Worm (Caenorhabditis elegans): ENCODE results near the gene ruvb-2.
A peak's percentile ranks its signal among the peaks of the same experiment; 100 is the strongest.

The ruvb-2 gene

DNA sequence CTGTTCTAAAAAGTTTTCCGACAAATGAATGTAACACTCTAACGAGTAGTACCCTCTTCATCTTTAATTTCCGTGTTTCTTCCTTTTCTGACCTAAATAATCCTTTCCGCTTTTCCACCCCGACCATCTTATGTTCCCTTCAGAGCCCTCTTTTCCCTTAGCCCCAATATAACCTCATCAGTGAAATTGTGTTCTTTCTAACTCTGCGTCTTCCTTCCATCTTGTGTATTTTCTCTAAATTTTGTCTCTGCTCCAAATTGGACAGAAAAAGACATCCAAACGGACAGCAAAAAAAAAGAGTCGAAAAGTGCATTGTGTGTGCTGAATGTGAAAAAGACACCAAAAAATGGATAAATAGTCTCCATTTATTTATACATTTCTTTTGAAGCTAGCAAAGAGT, 40.3 kb upstream of the ruvb-2 start (continued):
- peak; percentile 46 for TF ChIP-seq sem-4 (tag; optimal IDR thresholded peaks at IDR 0.05)
- TF ChIP-seq skn-1 (tag; optimal IDR thresholded peaks at IDR 0.05), result no peak

ce11 chrIV:6958696-6959095, 39.5 kb upstream of the ruvb-2 start:
- TF ChIP-seq Y55F3AM.14 (GFP tag; optimal IDR thresholded peaks at IDR 0.05), result peak; percentile 56
- TF ChIP-seq C34F6.9 (tag; optimal IDR thresholded peaks at IDR 0.05), result peak; percentile 56
- no peak for TF ChIP-seq peb-1 (tag; optimal IDR thresholded peaks at IDR 0.05)
- no peak for TF ChIP-seq snpc-4 (tag; optimal IDR thresholded peaks at IDR 0.05)
- TF ChIP-seq fos-1 (tag; optimal IDR thresholded peaks at IDR 0.05), result no peak
- peak in 1 of 2 experiments; percentile 65 for TF ChIP-seq lsy-2 (tag; optimal IDR thresholded peaks at IDR 0.05)
- TF ChIP-seq nhr-129 (tag; optimal IDR thresholded peaks at IDR 0.05), result peak; percentile 25
- TF ChIP-seq zag-1 (tag; optimal IDR thresholded peaks at IDR 0.05), result peak; percentile 33
- peak; percentile 5 for TF ChIP-seq sma-9 (GFP tag; optimal IDR thresholded peaks at IDR 0.05)
- no peak for TF ChIP-seq sma-9 (tag; optimal IDR thresholded peaks at IDR 0.05)
- TF ChIP-seq unc-55 (GFP tag; optimal IDR thresholded peaks at IDR 0.05), result peak; percentile 53
- no peak for TF ChIP-seq mbf-1 (tag; optimal IDR thresholded peaks at IDR 0.05)
- no peak for TF ChIP-seq dmd-4 (tag; optimal IDR thresholded peaks at IDR 0.05)
- peak; percentile 57 for TF ChIP-seq crh-2 (tag; optimal IDR thresholded peaks at IDR 0.05)
- no peak for TF ChIP-seq nhr-23 (tag; optimal IDR thresholded peaks at IDR 0.05)
- TF ChIP-seq nhr-237 (tag; optimal IDR thresholded peaks at IDR 0.05), result no peak
- peak; percentile 95 for TF ChIP-seq mab-5 (tag; optimal IDR thresholded peaks at IDR 0.05)
- no peak for TF ChIP-seq blmp-1 (tag; optimal IDR thresholded peaks at IDR 0.05; ENCODE audit: insufficient read depth)
- TF ChIP-seq F13H6.1 (tag; optimal IDR thresholded peaks at IDR 0.05), result peak; percentile 12
- no peak for TF ChIP-seq nhr-6 (tag; optimal IDR thresholded peaks at IDR 0.05)
- TF ChIP-seq egl-27 (tag; optimal IDR thresholded peaks at IDR 0.05), result no peak
- no peak for TF ChIP-seq nhr-25 (tag; optimal IDR thresholded peaks at IDR 0.05)

DNA sequence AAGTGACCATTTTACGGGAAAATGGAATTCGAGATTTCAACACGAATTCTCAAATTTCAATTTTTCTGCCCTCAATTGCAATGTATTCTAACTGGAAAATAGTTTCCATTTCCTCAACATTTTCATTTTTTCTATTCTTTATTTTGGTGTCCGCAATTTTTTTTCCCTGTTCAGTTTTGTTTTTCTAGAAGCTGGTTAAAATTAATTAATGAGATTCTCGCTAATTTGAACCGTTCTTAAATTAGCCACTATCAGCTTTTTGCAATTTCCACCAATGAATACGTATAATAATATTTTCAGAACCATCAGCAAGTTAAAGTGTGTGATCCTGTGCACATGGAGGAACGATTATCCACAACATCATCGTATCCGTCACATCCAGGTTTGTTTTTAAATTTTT, 38.1 kb upstream of the ruvb-2 start, which contains the start of gene jnk-1:
Gene jnk-1 (plus strand): TSS at position 301 of the 400 bp plus-strand sequence.
- TF ChIP-seq nhr-21 (tag; optimal IDR thresholded peaks at IDR 0.05), result no peak
- TF ChIP-seq sem-4 (tag; optimal IDR thresholded peaks at IDR 0.05), result no peak
- no peak for TF ChIP-seq nhr-237 (tag; optimal IDR thresholded peaks at IDR 0.05)
- no peak for TF ChIP-seq ceh-82 (tag; optimal IDR thresholded peaks at IDR 0.05)
- no peak for TF ChIP-seq Y55F3AM.14 (GFP tag; optimal IDR thresholded peaks at IDR 0.05)
- TF ChIP-seq mab-5 (tag; optimal IDR thresholded peaks at IDR 0.05), result no peak
- no peak for TF ChIP-seq egl-27 (tag; optimal IDR thresholded peaks at IDR 0.05)
- TF ChIP-seq ztf-1 (GFP tag; conservative IDR thresholded peaks at IDR 0.05), result no peak
- no peak for TF ChIP-seq ceh-16 (tag; optimal IDR thresholded peaks at IDR 0.05)
- TF ChIP-seq nhr-23 (tag; optimal IDR thresholded peaks at IDR 0.05), result no peak
- no peak for TF ChIP-seq nhr-77 (tag; optimal IDR thresholded peaks at IDR 0.05)
- no peak for TF ChIP-seq lin-39 (tag; optimal IDR thresholded peaks at IDR 0.05)
- TF ChIP-seq ztf-11 (tag; optimal IDR thresholded peaks at IDR 0.05), result no peak
- no peak for TF ChIP-seq blmp-1 (tag; optimal IDR thresholded peaks at IDR 0.05; ENCODE audit: insufficient read depth)
- TF ChIP-seq nhr-129 (tag; optimal IDR thresholded peaks at IDR 0.05), result no peak
- TF ChIP-seq F13H6.1 (tag; optimal IDR thresholded peaks at IDR 0.05), result no peak
- TF ChIP-seq unc-62 (GFP tag; optimal IDR thresholded peaks at IDR 0.05), result no peak
- no peak for TF ChIP-seq ZK546.5 (tag; optimal IDR thresholded peaks at IDR 0.05)
- TF ChIP-seq lin-13 (GFP tag; optimal IDR thresholded peaks at IDR 0.05), result no peak

- TF ChIP-seq lsy-2 (tag; optimal IDR thresholded peaks at IDR 0.05) (peak in 1 of 2 experiments; percentile 52), sem-4 (tag; optimal IDR thresholded peaks at IDR 0.05) (no peak), nhr-11 (tag; optimal IDR thresholded peaks at IDR 0.05) (no peak), nhr-77 (tag; optimal IDR thresholded peaks at IDR 0.05) (no peak), sma-3 (GFP tag; optimal IDR thresholded peaks at IDR 0.05) (no peak), skn-1 (tag; optimal IDR thresholded peaks at IDR 0.05) (no peak), ZK546.5 (tag; optimal IDR thresholded peaks at IDR 0.05) (no peak), Y55F3AM.14 (GFP tag; optimal IDR thresholded peaks at IDR 0.05) (no peak), nhr-129 (tag; optimal IDR thresholded peaks at IDR 0.05) (peak; percentile 9), mdl-1 (tag; optimal IDR thresholded peaks at IDR 0.05) (peak in 1 of 2 experiments; percentile 50), peb-1 (tag; optimal IDR thresholded peaks at IDR 0.05) (no peak), egl-27 (tag; optimal IDR thresholded peaks at IDR 0.05) (no peak), unc-39 (tag; optimal IDR thresholded peaks at IDR 0.05) (no peak), C34F6.9 (tag; optimal IDR thresholded peaks at IDR 0.05) (peak; percentile 63), unc-62 (GFP tag; optimal IDR thresholded peaks at IDR 0.05) (no peak), sma-9 (GFP tag; optimal IDR thresholded peaks at IDR 0.05) (peak; percentile 28), sma-9 (tag; optimal IDR thresholded peaks at IDR 0.05) (no peak), blmp-1 (tag; optimal IDR thresholded peaks at IDR 0.05; ENCODE audit: insufficient read depth) (no peak), aly-2 (tag; optimal IDR thresholded peaks at IDR 0.05) (no peak), gmeb-1 (tag; optimal IDR thresholded peaks at IDR 0.05) (no peak), elt-3 (tag; optimal IDR thresholded peaks at IDR 0.05) (no peak), snpc-4 (tag; optimal IDR thresholded peaks at IDR 0.05) (no peak), lin-13 (GFP tag; optimal IDR thresholded peaks at IDR 0.05) (no peak), crh-2 (tag; optimal IDR thresholded peaks at IDR 0.05) (peak; percentile 7), lin-11 (tag; optimal IDR thresholded peaks at IDR 0.05) (no peak), zag-1 (tag; optimal IDR thresholded peaks at IDR 0.05) (peak; percentile 27)
These were observed 37.5 kb upstream of the ruvb-2 start for ce11 chrIV:6956668-6957067.
